Fruit fly (Drosophila melanogaster) whole organism, embryonic: ENCODE measurements around the gene CenB1A.

Experiments
- CG10321 ChIP-seq: fragments of 200-800 bp; sonication (Bioruptor generic); IDR thresholded peaks from 2 replicates; pipeline ENCODE4 v1.3.6; 2022; ENCODE audit warnings: missing biosample characterization, missing genetic modification characterization
- CG11504 ChIP-seq: fragments of 200-800 bp; sonication (Bioruptor generic); optimal IDR thresholded peaks from 3 replicates; lab custom pipeline; 2019; ENCODE audit warnings: missing biosample characterization, mild to moderate bottlenecking, missing genetic modification characterization, moderate library complexity
- CG11560 ChIP-seq: fragments of 200-800 bp; sonication (Bioruptor generic); IDR thresholded peaks from 3 replicates; pipeline ENCODE4 v1.3.6; 2022; ENCODE audit warnings: missing biosample characterization, missing genetic modification characterization
- CG12942 ChIP-seq: fragments of 200-800 bp; sonication (Bioruptor generic); optimal IDR thresholded peaks from 3 replicates; lab custom pipeline; 2016; ENCODE audit warnings: missing biosample characterization, missing genetic modification characterization
- CG13287 ChIP-seq: fragments of 200-800 bp; sonication (Bioruptor generic); IDR thresholded peaks from 2 replicates; pipeline ENCODE4 v1.3.6; 2022; ENCODE audit warnings: missing biosample characterization, missing genetic modification characterization; ENCODE audit not compliant: partially characterized antibody
- CG13624 ChIP-seq: fragments of 200-800 bp; sonication (Bioruptor generic); optimal IDR thresholded peaks from 2 replicates; lab custom pipeline; 2016; ENCODE audit warnings: missing biosample characterization, missing genetic modification characterization
- CG15011 ChIP-seq: fragments of 200-800 bp; sonication (Bioruptor generic); optimal IDR thresholded peaks from 3 replicates; lab custom pipeline; 2018; ENCODE audit warnings: missing biosample characterization, mild to moderate bottlenecking, missing genetic modification characterization
- CG1529 ChIP-seq: fragments of 200-800 bp; sonication (Bioruptor generic); optimal IDR thresholded peaks from 3 replicates; lab custom pipeline; 2018; ENCODE audit warnings: missing biosample characterization, missing genetic modification characterization
- CG1647 ChIP-seq: fragments of 200-800 bp; sonication (Bioruptor generic); optimal IDR thresholded peaks from 3 replicates; lab custom pipeline; 2016; ENCODE audit warnings: missing biosample characterization, missing genetic modification characterization
- CG17568 ChIP-seq: fragments of 200-800 bp; sonication (Bioruptor generic); optimal IDR thresholded peaks from 2 replicates; lab custom pipeline; 2018; ENCODE audit warnings: missing biosample characterization, mild to moderate bottlenecking, missing genetic modification characterization, moderate library complexity
- CG2712 ChIP-seq: fragments of 200-800 bp; optimal IDR thresholded peaks from 3 replicates; lab custom pipeline; 2019; ENCODE audit warnings: missing biosample characterization, mild to moderate bottlenecking, missing genetic modification characterization, moderate library complexity
- CG30020 ChIP-seq: fragments of 200-800 bp; optimal IDR thresholded peaks from 2 replicates; lab custom pipeline; 2019; ENCODE audit warnings: missing biosample characterization, mild to moderate bottlenecking, missing genetic modification characterization, moderate library complexity
- CG4282 ChIP-seq: fragments of 200-800 bp; sonication (Bioruptor generic); optimal IDR thresholded peaks from 2 replicates; lab custom pipeline; 2016; ENCODE audit warnings: missing biosample characterization, missing genetic modification characterization
- CG8765 ChIP-seq: fragments of 200-800 bp; sonication (Bioruptor generic); IDR thresholded peaks from 2 replicates; pipeline ENCODE4 v1.3.6; 2022; ENCODE audit warnings: missing biosample characterization, missing genetic modification characterization
- CG9797 ChIP-seq: fragments of 200-800 bp; sonication (Bioruptor generic); optimal IDR thresholded peaks from 3 replicates; lab custom pipeline; 2018; ENCODE audit warnings: missing biosample characterization, mild to moderate bottlenecking, missing genetic modification characterization
- Camta ChIP-seq: fragments of 200-800 bp; sonication (Bioruptor generic); optimal IDR thresholded peaks from 2 replicates; lab custom pipeline; 2016; ENCODE audit warnings: missing biosample characterization, missing genetic modification characterization
- D19A ChIP-seq: fragments of 200-800 bp; optimal IDR thresholded peaks from 3 replicates; lab custom pipeline; 2019; ENCODE audit warnings: missing biosample characterization, mild to moderate bottlenecking, missing genetic modification characterization, moderate library complexity
- Drgx ChIP-seq: fragments of 200-800 bp; sonication (Bioruptor generic); IDR thresholded peaks from 2 replicates; pipeline ENCODE4 v1.3.6; 2022; ENCODE audit warnings: missing biosample characterization, missing genetic modification characterization
- E2f1 ChIP-seq: fragments of 200-800 bp; sonication (Bioruptor generic); IDR thresholded peaks from 2 replicates; pipeline ENCODE4 v1.3.6; 2022; ENCODE audit warnings: missing biosample characterization, missing genetic modification characterization
- Fer2 ChIP-seq: fragments of 200-800 bp; sonication (Bioruptor generic); optimal IDR thresholded peaks from 2 replicates; lab custom pipeline; 2018; ENCODE audit warnings: missing biosample characterization, mild to moderate bottlenecking, missing genetic modification characterization, moderate library complexity
- Hr3 ChIP-seq: fragments of 200-800 bp; sonication (Bioruptor generic); optimal IDR thresholded peaks from 3 replicates; lab custom pipeline; 2016; ENCODE audit warnings: missing biosample characterization, missing genetic modification characterization
- MTF-1 ChIP-seq: fragments of 200-800 bp; sonication (Bioruptor generic); optimal IDR thresholded peaks from 2 replicates; lab custom pipeline; 2018; ENCODE audit warnings: missing biosample characterization, mild to moderate bottlenecking, missing genetic modification characterization, borderline replicate concordance
- Med ChIP-seq: fragments of 200-800 bp; sonication (Bioruptor generic); peaks from one replicate; lab custom pipeline; 2016; ENCODE audit warnings: missing biosample characterization, missing genetic modification characterization, mild to moderate bottlenecking, inconsistent platforms, moderate library complexity
- NFAT ChIP-seq: fragments of 200-800 bp; sonication (Bioruptor generic); IDR thresholded peaks from 2 replicates; pipeline ENCODE4 v1.3.6; 2022; ENCODE audit warnings: missing biosample characterization, missing genetic modification characterization
- Pdp1 ChIP-seq, 2 experiments: fragments of 200-800 bp; sonication (Bioruptor generic); optimal IDR thresholded peaks; 3 replicates each; lab custom pipeline; 2016; ENCODE audit warnings: missing biosample characterization in 2 of 2, missing genetic modification characterization in 2 of 2, mild to moderate bottlenecking in 1 of 2, moderate library complexity in 1 of 2
- Trl ChIP-seq, 3 experiments: fragments of >200 bp in 2 of 3; fragments of 200-800 bp in 1 of 3; sonication (Bioruptor generic) in 1 of 3; optimal IDR thresholded peaks; 2 replicates in 1 of 3; 3 replicates in 2 of 3; lab custom pipeline; 2016 to 2017; ENCODE audit warnings: missing biosample characterization in 1 of 3, missing genetic modification characterization in 1 of 3
- bcd ChIP-seq: fragments of 200-800 bp; sonication (Bioruptor generic); optimal IDR thresholded peaks from 2 replicates; lab custom pipeline; 2017; ENCODE audit warnings: missing biosample characterization, mild to moderate bottlenecking, missing genetic modification characterization
- cad ChIP-seq: fragments of >200 bp; optimal IDR thresholded peaks from 2 replicates; lab custom pipeline; 2017; ENCODE audit warnings: missing biosample characterization, missing genetic modification characterization
- cato ChIP-seq: fragments of 200-800 bp; sonication (Bioruptor generic); optimal IDR thresholded peaks from 2 replicates; lab custom pipeline; 2016; ENCODE audit warnings: missing biosample characterization, missing genetic modification characterization, borderline replicate concordance
- caup ChIP-seq: fragments of 200-800 bp; sonication (Bioruptor generic); optimal IDR thresholded peaks from 3 replicates; lab custom pipeline; 2017; ENCODE audit warnings: missing biosample characterization, mild to moderate bottlenecking, missing genetic modification characterization, moderate library complexity; ENCODE audit not compliant: severe bottlenecking
- chinmo ChIP-seq: fragments of 200-800 bp; sonication (Bioruptor generic); IDR thresholded peaks from 4 replicates; pipeline ENCODE4 v1.3.6; 2022; ENCODE audit warnings: missing biosample characterization, missing genetic modification characterization; ENCODE audit not compliant: partially characterized antibody
- dpn ChIP-seq, 2 experiments: fragments of 200-800 bp; sonication (Bioruptor generic); optimal IDR thresholded peaks; 3 replicates each; lab custom pipeline; 2016; ENCODE audit warnings: missing biosample characterization in 2 of 2, missing genetic modification characterization in 2 of 2
- fd96Cb ChIP-seq: fragments of 200-800 bp; sonication (Bioruptor generic); optimal IDR thresholded peaks from 2 replicates; lab custom pipeline; 2018; ENCODE audit warnings: missing biosample characterization, mild to moderate bottlenecking, missing genetic modification characterization, moderate library complexity
- gem ChIP-seq: fragments of 200-800 bp; sonication (Bioruptor generic); optimal IDR thresholded peaks from 2 replicates; lab custom pipeline; 2019; ENCODE audit warnings: missing biosample characterization, mild to moderate bottlenecking, missing genetic modification characterization, moderate library complexity
- mam ChIP-seq: fragments of 200-800 bp; sonication (Bioruptor generic); optimal IDR thresholded peaks from 3 replicates; lab custom pipeline; 2016; ENCODE audit warnings: missing biosample characterization, missing genetic modification characterization
- nmo ChIP-seq: fragments of 200-800 bp; sonication (Bioruptor generic); optimal IDR thresholded peaks from 2 replicates; lab custom pipeline; 2018; ENCODE audit warnings: missing biosample characterization, mild to moderate bottlenecking, missing genetic modification characterization, moderate library complexity
- prd ChIP-seq, 3 experiments: fragments of >200 bp in 2 of 3; fragments of 200-800 bp in 1 of 3; sonication (Bioruptor generic) in 1 of 3; optimal IDR thresholded peaks in 2 of 3; IDR thresholded peaks in 1 of 3; 2 replicates in 2 of 3; 3 replicates in 1 of 3; pipeline versions ENCODE4 v1.3.6 to Lab custom; 2017 to 2022; ENCODE audit warnings: missing biosample characterization in 1 of 3, missing genetic modification characterization in 1 of 3
- row ChIP-seq: fragments of 200-800 bp; sonication (Bioruptor generic); IDR thresholded peaks from 3 replicates; pipeline ENCODE4 v1.3.6; 2022; ENCODE audit warnings: missing biosample characterization, missing genetic modification characterization
- sd ChIP-seq: fragments of 200-800 bp; sonication (Bioruptor generic); optimal IDR thresholded peaks from 3 replicates; lab custom pipeline; 2018; ENCODE audit warnings: missing biosample characterization, mild to moderate bottlenecking, missing genetic modification characterization, moderate library complexity
- sens ChIP-seq: fragments of 200-800 bp; sonication (Bioruptor generic); peaks from one replicate; lab custom pipeline; 2016; ENCODE audit warnings: missing biosample characterization, missing genetic modification characterization
- sisA ChIP-seq: fragments of 200-800 bp; sonication (Bioruptor generic); IDR thresholded peaks from 2 replicates; pipeline ENCODE4 v1.3.6; 2022; ENCODE audit warnings: missing biosample characterization, missing genetic modification characterization
- zen2 ChIP-seq: fragments of 200-800 bp; sonication (Bioruptor generic); IDR thresholded peaks from 3 replicates; pipeline ENCODE4 v1.3.6; 2022; ENCODE audit warnings: missing biosample characterization, missing genetic modification characterization; ENCODE audit not compliant: partially characterized antibody
- zfh1 ChIP-seq: fragments of 200-800 bp; sonication (Bioruptor generic); IDR thresholded peaks from 3 replicates; pipeline ENCODE4 v1.3.6; 2022; ENCODE audit warnings: missing biosample characterization, missing genetic modification characterization

CenB1A gene

dm6 chr3R:23143440-23143839, 25.2 kb downstream of the CenB1A start (continued):
- no peak for TF ChIP-seq CG15011 (GFP tag; lab: Kevin White, UChicago)
- TF ChIP-seq fd96Cb (tag; lab: Kevin White, UChicago): no peak
- no peak for TF ChIP-seq Camta (GFP tag; lab: Kevin White, UChicago)
- no peak for TF ChIP-seq nmo (GFP tag; lab: Kevin White, UChicago)
- TF ChIP-seq CG1529 (GFP tag; lab: Kevin White, UChicago): no peak
- no peak for TF ChIP-seq CG13624 (GFP tag; lab: Kevin White, UChicago)
- TF ChIP-seq CG12942: no peak
- no peak for TF ChIP-seq CG11560 (tag; lab: Robert Waterston, UW)
- no peak for TF ChIP-seq mam (GFP tag; lab: Kevin White, UChicago)
- no peak for TF ChIP-seq Trl (optimal IDR thresholded peaks at IDR 0.05; lab: Kevin White, UChicago)
- no peak for TF ChIP-seq Trl (GFP tag; optimal IDR thresholded peaks at IDR 0.05; lab: Kevin White, UChicago)
- TF ChIP-seq dpn (GFP tag; optimal IDR thresholded peaks at IDR 0.05; lab: Kevin White, UChicago): no peak
- no peak for TF ChIP-seq caup
- 0 out of 2 replicates have a peak, but pooled peaks have one; percentile 10 for TF ChIP-seq NFAT (GFP tag; lab: Robert Waterston, UW)
- no peak for TF ChIP-seq Fer2 (tag; lab: Kevin White, UChicago)
- TF ChIP-seq cad (GFP tag; lab: Kevin White, UChicago): no peak
- peak; percentile 14; the same call in 1 of the 2 replicates for TF ChIP-seq CG10321 (GFP tag; lab: Robert Waterston, UW)
- TF ChIP-seq CG17568: no peak
- TF ChIP-seq cato (GFP tag; lab: Kevin White, UChicago): no peak
- TF ChIP-seq bcd: no peak
- TF ChIP-seq CG13287 (GFP tag; lab: Robert Waterston, UW): no peak
- no peak for TF ChIP-seq MTF-1
- TF ChIP-seq CG30020 (tag; lab: Kevin White, UChicago): no peak
- TF ChIP-seq chinmo (GFP tag; lab: Robert Waterston, UW): 0 out of 4 replicates have a peak, but pooled peaks have one; percentile 58
- no peak for TF ChIP-seq CG8765 (GFP tag; lab: Robert Waterston, UW)
- TF ChIP-seq sisA: no peak
- TF ChIP-seq, all 482 proteins: peak for 21

- TF ChIP-seq CG11504 (tag; lab: Kevin White, UChicago) (peak; percentile 20), sd (tag; lab: Kevin White, UChicago) (peak; percentile 2), D19A (tag; lab: Kevin White, UChicago) (peak; percentile 52), Drgx (GFP tag; lab: Robert Waterston, UW) (0 out of 2 replicates have a peak, but pooled peaks have one; percentile 23), CG1647 (GFP tag; lab: Kevin White, UChicago) (no peak), Pdp1 (GFP tag; optimal IDR thresholded peaks at IDR 0.05; lab: Kevin White, UChicago) (peak in 1 of 2 experiments; percentile 29), E2f1 (GFP tag; lab: Robert Waterston, UW) (peak; percentile 14; the same call in 1 of the 2 replicates), CG9797 (GFP tag; lab: Kevin White, UChicago) (no peak), CG2712 (tag; lab: Kevin White, UChicago) (peak; percentile 29), Hr3 (GFP tag; lab: Kevin White, UChicago) (no peak), row (GFP tag; lab: Robert Waterston, UW) (peak; percentile 51; the same call in 1 of the 3 replicates), zen2 (GFP tag; lab: Robert Waterston, UW) (no peak), prd (optimal IDR thresholded peaks at IDR 0.05; lab: Kevin White, UChicago) (no peak), prd (GFP tag; IDR thresholded peaks at IDR 0.05; lab: Robert Waterston, UW) (peak; percentile 26; the same call in 1 of the 3 replicates), gem (tag; lab: Kevin White, UChicago) (peak; percentile 5), zfh1 (GFP tag; lab: Robert Waterston, UW) (no peak), CG4282 (GFP tag; lab: Kevin White, UChicago) (no peak), sens (GFP tag; lab: Kevin White, UChicago) (peak; percentile 66), Med (GFP tag; lab: Kevin White, UChicago) (peak; percentile 64)
These were observed 26.5 kb downstream of the CenB1A start for dm6 chr3R:23144654-23145053.
